Fruit fly (Drosophila melanogaster) whole organism, embryonic: Measurements from ENCODE around the gene Syx1A.

Source experiments
- CG10274 ChIP-seq: fragments of 200-800 bp; sonication (Bioruptor generic); optimal IDR thresholded peaks from 3 replicates; lab custom pipeline; 2017; ENCODE audit warnings: missing biosample characterization, mild to moderate bottlenecking, missing genetic modification characterization
- CG11456 ChIP-seq: fragments of 200-800 bp; sonication (Bioruptor generic); IDR thresholded peaks from 3 replicates; pipeline ENCODE4 v1.3.6; 2022; ENCODE audit warnings: missing biosample characterization, missing genetic modification characterization
- CG12769 ChIP-seq: fragments of 200-800 bp; sonication (Bioruptor generic); optimal IDR thresholded peaks from 2 replicates; lab custom pipeline; 2019; ENCODE audit warnings: missing biosample characterization, mild to moderate bottlenecking, missing genetic modification characterization, moderate library complexity
- CG14441 ChIP-seq: fragments of 200-800 bp; sonication (Bioruptor generic); IDR thresholded peaks from 2 replicates; pipeline ENCODE4 v1.3.6; 2022; ENCODE audit warnings: missing biosample characterization, missing genetic modification characterization
- CG1529 ChIP-seq: fragments of 200-800 bp; sonication (Bioruptor generic); optimal IDR thresholded peaks from 3 replicates; lab custom pipeline; 2018; ENCODE audit warnings: missing biosample characterization, missing genetic modification characterization
- CG15514 ChIP-seq: fragments of 200-800 bp; sonication (Bioruptor generic); optimal IDR thresholded peaks from 3 replicates; lab custom pipeline; 2017; ENCODE audit warnings: missing biosample characterization, missing genetic modification characterization, mild to moderate bottlenecking, moderate library complexity, missing genetic modification reagents
- CG17359 ChIP-seq: fragments of 200-800 bp; sonication (Bioruptor generic); optimal IDR thresholded peaks from 3 replicates; lab custom pipeline; 2018; ENCODE audit warnings: missing biosample characterization, mild to moderate bottlenecking, missing genetic modification characterization, moderate library complexity
- CG17385 ChIP-seq: fragments of 200-800 bp; sonication (Bioruptor generic); optimal IDR thresholded peaks from 3 replicates; lab custom pipeline; 2018; ENCODE audit warnings: missing biosample characterization, mild to moderate bottlenecking, missing genetic modification characterization
- CG18476 ChIP-seq: fragments of 200-800 bp; sonication (Bioruptor generic); optimal IDR thresholded peaks from 2 replicates; lab custom pipeline; 2016; ENCODE audit warnings: missing biosample characterization, mild to moderate bottlenecking, missing genetic modification characterization
- CG32532 ChIP-seq: fragments of 200-800 bp; sonication (Bioruptor generic); IDR thresholded peaks from 2 replicates; pipeline ENCODE4 v1.3.6; 2022; ENCODE audit warnings: missing biosample characterization, missing genetic modification characterization
- CG3281 ChIP-seq: fragments of 200-800 bp; sonication (Bioruptor generic); optimal IDR thresholded peaks from 3 replicates; lab custom pipeline; 2017; ENCODE audit warnings: missing biosample characterization, mild to moderate bottlenecking, missing genetic modification characterization
- CG4328 ChIP-seq: fragments of 200-800 bp; sonication (Bioruptor generic); optimal IDR thresholded peaks from 3 replicates; lab custom pipeline; 2017; ENCODE audit warnings: missing biosample characterization, missing genetic modification reagents, missing genetic modification characterization
- CG7839 ChIP-seq: fragments of 200-800 bp; sonication (Bioruptor generic); optimal IDR thresholded peaks from 3 replicates; lab custom pipeline; 2018; ENCODE audit warnings: missing biosample characterization, mild to moderate bottlenecking, missing genetic modification characterization, moderate library complexity
- Dek ChIP-seq: fragments of 200-800 bp; sonication (Bioruptor generic); optimal IDR thresholded peaks from 3 replicates; lab custom pipeline; 2019; ENCODE audit warnings: missing biosample characterization, mild to moderate bottlenecking, missing genetic modification characterization, moderate library complexity
- Dip3 ChIP-seq: fragments of 200-800 bp; sonication (Bioruptor generic); optimal IDR thresholded peaks from 3 replicates; lab custom pipeline; 2016; ENCODE audit warnings: missing biosample characterization, missing genetic modification characterization
- Ets65A ChIP-seq: fragments of 200-800 bp; sonication (Bioruptor generic); peaks from one replicate; lab custom pipeline; 2016; ENCODE audit warnings: missing biosample characterization, missing genetic modification characterization
- Fer1 ChIP-seq: fragments of 200-800 bp; sonication (Bioruptor generic); optimal IDR thresholded peaks from 2 replicates; lab custom pipeline; 2017; ENCODE audit warnings: missing biosample characterization, mild to moderate bottlenecking, missing genetic modification characterization
- Gsc ChIP-seq: fragments of 200-800 bp; sonication (Bioruptor generic); IDR thresholded peaks from 2 replicates; pipeline ENCODE4 v1.3.6; 2022; ENCODE audit warnings: missing biosample characterization, missing genetic modification characterization
- HHEX ChIP-seq: fragments of 200-800 bp; sonication (Bioruptor generic); optimal IDR thresholded peaks from 3 replicates; lab custom pipeline; 2017; ENCODE audit warnings: missing biosample characterization, mild to moderate bottlenecking, missing genetic modification characterization, missing genetic modification reagents
- HLH3B ChIP-seq: fragments of 200-800 bp; sonication (Bioruptor generic); IDR thresholded peaks from 2 replicates; pipeline ENCODE4 v1.3.6; 2022; ENCODE audit warnings: missing biosample characterization, missing genetic modification characterization
- Hand ChIP-seq: fragments of 200-800 bp; sonication (Bioruptor generic); optimal IDR thresholded peaks from 2 replicates; lab custom pipeline; 2017; ENCODE audit warnings: mild to moderate bottlenecking, missing biosample characterization, missing genetic modification reagents, missing genetic modification characterization
- Hmr ChIP-seq: fragments of 200-800 bp; sonication (Bioruptor generic); optimal IDR thresholded peaks from 3 replicates; lab custom pipeline; 2017; ENCODE audit warnings: mild to moderate bottlenecking, missing biosample characterization, missing genetic modification reagents, missing genetic modification characterization
- Med ChIP-seq: fragments of 200-800 bp; sonication (Bioruptor generic); peaks from one replicate; lab custom pipeline; 2016; ENCODE audit warnings: missing biosample characterization, missing genetic modification characterization, mild to moderate bottlenecking, inconsistent platforms, moderate library complexity
- PHDP ChIP-seq: fragments of 200-800 bp; sonication (Bioruptor generic); optimal IDR thresholded peaks from 3 replicates; lab custom pipeline; 2018; ENCODE audit warnings: missing biosample characterization, mild to moderate bottlenecking, missing genetic modification characterization, moderate library complexity
- Ptx1 ChIP-seq: fragments of 200-800 bp; sonication (Bioruptor generic); IDR thresholded peaks from 2 replicates; pipeline ENCODE4 v1.3.6; 2022; ENCODE audit warnings: missing biosample characterization, missing genetic modification characterization
- Sry-β ChIP-seq: fragments of 200-800 bp; sonication (Bioruptor generic); optimal IDR thresholded peaks from 2 replicates; lab custom pipeline; 2018; ENCODE audit warnings: missing biosample characterization, mild to moderate bottlenecking, missing genetic modification characterization, moderate library complexity
- Ssrp ChIP-seq: fragments of 200-800 bp; sonication (Bioruptor generic); optimal IDR thresholded peaks from 2 replicates; lab custom pipeline; 2018; ENCODE audit warnings: missing biosample characterization, mild to moderate bottlenecking, missing genetic modification characterization, moderate library complexity
- Taf1 ChIP-seq: fragments of 200-800 bp; sonication (Bioruptor generic); IDR thresholded peaks from 2 replicates; pipeline ENCODE4 v1.3.6; 2022; ENCODE audit warnings: missing biosample characterization, missing genetic modification characterization
- Xrp1 ChIP-seq: fragments of 200-800 bp; sonication (Bioruptor generic); IDR thresholded peaks from 2 replicates; pipeline ENCODE4 v1.3.6; 2022; ENCODE audit warnings: missing biosample characterization, missing genetic modification characterization
- abd-A ChIP-seq: fragments of 200-800 bp; sonication (Bioruptor generic); optimal IDR thresholded peaks from 3 replicates; lab custom pipeline; 2019; ENCODE audit warnings: missing biosample characterization, mild to moderate bottlenecking, missing genetic modification characterization, moderate library complexity
- ase ChIP-seq: fragments of 200-800 bp; sonication (Bioruptor generic); IDR thresholded peaks from 3 replicates; pipeline ENCODE4 v1.3.6; 2022; ENCODE audit warnings: missing biosample characterization, missing genetic modification characterization
- chm ChIP-seq: fragments of 200-800 bp; sonication (Bioruptor generic); IDR thresholded peaks from 2 replicates; pipeline ENCODE4 v1.3.6; 2022; ENCODE audit warnings: missing biosample characterization, missing genetic modification characterization
- cwo ChIP-seq: fragments of 200-800 bp; sonication (Bioruptor generic); optimal IDR thresholded peaks from 3 replicates; lab custom pipeline; 2017; ENCODE audit warnings: missing biosample characterization, missing genetic modification characterization, mild to moderate bottlenecking, moderate library complexity, missing genetic modification reagents
- dmrt99B ChIP-seq: fragments of 200-800 bp; sonication (Bioruptor generic); optimal IDR thresholded peaks from 2 replicates; lab custom pipeline; 2018; ENCODE audit warnings: missing biosample characterization, mild to moderate bottlenecking, missing genetic modification characterization, moderate library complexity
- esg ChIP-seq: fragments of 200-800 bp; sonication (Bioruptor generic); conservative IDR thresholded peaks from 2 replicates; pipeline ENCODE4 v1.3.6; 2022; ENCODE audit warnings: missing biosample characterization, missing genetic modification characterization
- eve ChIP-seq, 2 experiments: fragments of >200 bp; optimal IDR thresholded peaks; 2 replicates each; lab custom pipeline; 2017; ENCODE audit warnings: missing biosample characterization in 2 of 2, missing genetic modification characterization in 2 of 2
- fd64A ChIP-seq: fragments of 200-800 bp; sonication (Bioruptor generic); optimal IDR thresholded peaks from 3 replicates; lab custom pipeline; 2018; ENCODE audit warnings: missing biosample characterization, mild to moderate bottlenecking, missing genetic modification characterization
- gem ChIP-seq: fragments of 200-800 bp; sonication (Bioruptor generic); optimal IDR thresholded peaks from 2 replicates; lab custom pipeline; 2019; ENCODE audit warnings: missing biosample characterization, mild to moderate bottlenecking, missing genetic modification characterization, moderate library complexity
- hkb ChIP-seq, 2 experiments: fragments of 200-800 bp in 1 of 2; fragments of >200 bp in 1 of 2; sonication (Bioruptor generic) in 1 of 2; IDR thresholded peaks in 1 of 2; optimal IDR thresholded peaks in 1 of 2; 2 replicates each; pipeline versions ENCODE4 v1.3.6 to Lab custom; 2017 to 2022; ENCODE audit warnings: missing biosample characterization in 1 of 2, missing genetic modification characterization in 1 of 2
- ind ChIP-seq: fragments of 200-800 bp; sonication (Bioruptor generic); optimal IDR thresholded peaks from 3 replicates; lab custom pipeline; 2016; ENCODE audit warnings: missing biosample characterization, missing genetic modification characterization
- lilli ChIP-seq: fragments of 200-800 bp; sonication (Bioruptor generic); optimal IDR thresholded peaks from 3 replicates; lab custom pipeline; 2016; ENCODE audit warnings: missing biosample characterization, missing genetic modification characterization
- lov ChIP-seq, 2 experiments: fragments of 200-800 bp in 1 of 2; fragments of >200 bp in 1 of 2; sonication (Bioruptor generic) in 1 of 2; IDR thresholded peaks in 1 of 2; optimal IDR thresholded peaks in 1 of 2; 2 replicates in 1 of 2; 3 replicates in 1 of 2; pipeline versions ENCODE4 v1.3.6 to Lab custom; 2017 to 2022; ENCODE audit warnings: missing biosample characterization in 1 of 2, missing genetic modification characterization in 1 of 2
- mam ChIP-seq: fragments of 200-800 bp; sonication (Bioruptor generic); optimal IDR thresholded peaks from 3 replicates; lab custom pipeline; 2016; ENCODE audit warnings: missing biosample characterization, missing genetic modification characterization
- nau ChIP-seq: fragments of 200-800 bp; sonication (Bioruptor generic); optimal IDR thresholded peaks from 3 replicates; lab custom pipeline; 2017; ENCODE audit warnings: missing biosample characterization, mild to moderate bottlenecking, missing genetic modification characterization, missing genetic modification reagents
- row ChIP-seq: fragments of 200-800 bp; sonication (Bioruptor generic); IDR thresholded peaks from 3 replicates; pipeline ENCODE4 v1.3.6; 2022; ENCODE audit warnings: missing biosample characterization, missing genetic modification characterization
- stc ChIP-seq: fragments of 200-800 bp; sonication (Bioruptor generic); IDR thresholded peaks from 2 replicates; pipeline ENCODE4 v1.3.6; 2022; ENCODE audit warnings: missing biosample characterization, missing genetic modification characterization
- z ChIP-seq: fragments of 200-800 bp; sonication (Bioruptor generic); IDR thresholded peaks from 3 replicates; pipeline ENCODE4 v1.3.6; 2022; ENCODE audit warnings: missing biosample characterization, missing genetic modification characterization
- zfh2 ChIP-seq: fragments of 200-800 bp; sonication (Bioruptor generic); optimal IDR thresholded peaks from 2 replicates; lab custom pipeline; 2016; ENCODE audit warnings: missing biosample characterization, missing genetic modification characterization

The Syx1A gene

DNA sequence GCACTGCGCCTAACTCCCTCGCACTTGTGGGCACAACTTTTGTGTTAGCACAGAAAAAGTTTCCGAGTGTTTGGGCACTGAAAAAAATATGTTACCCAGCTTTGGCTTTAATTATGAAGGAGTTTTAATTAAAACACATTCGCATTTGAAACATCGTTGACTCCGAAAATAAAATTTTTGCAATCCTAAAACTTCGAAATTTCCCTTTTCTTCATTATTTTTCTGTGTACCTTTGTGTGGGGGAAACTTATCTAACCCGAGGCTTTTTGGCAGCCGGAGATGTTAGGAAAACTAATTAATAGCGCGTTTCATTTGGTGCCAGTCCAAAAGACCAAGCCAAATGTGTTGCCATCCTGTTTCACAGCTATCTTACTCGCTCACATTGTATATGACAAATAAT, 13.9 kb downstream of the Syx1A start (continued):
- TF ChIP-seq Hand (GFP tag; lab: Kevin White, UChicago) (peak; percentile 31), CG15514 (GFP tag; lab: Kevin White, UChicago) (peak; percentile 41), CG14441 (GFP tag; lab: Robert Waterston, UW) (0 out of 2 replicates have a peak, but pooled peaks have one; percentile 21), nau (GFP tag; lab: Kevin White, UChicago) (no peak), Med (peak; percentile 81), Ssrp (tag; lab: Kevin White, UChicago) (no peak), stc (0 out of 2 replicates have a peak, but pooled peaks have one; percentile 23), CG7839 (tag; lab: Kevin White, UChicago) (peak; percentile 18), z (no peak), hkb (optimal IDR thresholded peaks at IDR 0.05; lab: Kevin White, UChicago) (no peak), hkb (GFP tag; IDR thresholded peaks at IDR 0.05; lab: Robert Waterston, UW) (peak; percentile 41; the same call in 1 of the 2 replicates), CG12769 (tag; lab: Kevin White, UChicago) (peak; percentile 6), CG17359 (tag; lab: Kevin White, UChicago) (peak; percentile 7), CG11456 (0 out of 3 replicates have a peak, but pooled peaks have one; percentile 12), CG1529 (GFP tag; lab: Kevin White, UChicago) (no peak), Hmr (GFP tag; lab: Kevin White, UChicago) (peak; percentile 35), ind (GFP tag; lab: Kevin White, UChicago) (peak; percentile 8), CG4328 (no peak), zfh2 (GFP tag; lab: Kevin White, UChicago) (peak; percentile 15), Dip3 (GFP tag; lab: Kevin White, UChicago) (peak; percentile 2), Ets65A (peak; percentile 72), PHDP (tag; lab: Kevin White, UChicago) (peak; percentile 39), gem (tag; lab: Kevin White, UChicago) (peak; percentile 39), Dek (tag; lab: Kevin White, UChicago) (peak; percentile 27), Gsc (GFP tag; lab: Robert Waterston, UW) (no peak), esg (0 out of 2 replicates have a peak, but pooled peaks have one; percentile 21), Sry-β (GFP tag; lab: Kevin White, UChicago) (no peak), dmrt99B (tag; lab: Kevin White, UChicago) (peak; percentile 21), CG18476 (GFP tag; lab: Kevin White, UChicago) (no peak), cwo (GFP tag; lab: Kevin White, UChicago) (peak; percentile 14), eve (GFP tag; optimal IDR thresholded peaks at IDR 0.05; lab: Kevin White, UChicago) (peak in 1 of 2 experiments; percentile 41), Xrp1 (0 out of 2 replicates have a peak, but pooled peaks have one; percentile 20), lov (optimal IDR thresholded peaks at IDR 0.05; lab: Kevin White, UChicago) (no peak), lov (GFP tag; IDR thresholded peaks at IDR 0.05; lab: Robert Waterston, UW) (no peak), row (peak; percentile 59; the same call in 2 of the 3 replicates), lilli (GFP tag; lab: Kevin White, UChicago) (peak; percentile 45), CG32532 (GFP tag; lab: Robert Waterston, UW) (peak; percentile 30; the same call in 1 of the 2 replicates), CG17385 (GFP tag; lab: Kevin White, UChicago) (peak; percentile 14), ase (GFP tag; lab: Robert Waterston, UW) (no peak), HHEX (GFP tag; lab: Kevin White, UChicago) (peak; percentile 1), chm (GFP tag; lab: Robert Waterston, UW) (no peak), Taf1 (GFP tag; lab: Robert Waterston, UW) (0 out of 2 replicates have a peak, but pooled peaks have one; percentile 12), CG10274 (GFP tag; lab: Kevin White, UChicago) (no peak), Ptx1 (GFP tag; lab: Robert Waterston, UW) (peak; percentile 37; the same call in 1 of the 2 replicates), CG3281 (peak; percentile 24), mam (peak; percentile 0), fd64A (GFP tag; lab: Kevin White, UChicago) (no peak), Fer1 (GFP tag; lab: Kevin White, UChicago) (peak; percentile 25), HLH3B (GFP tag; lab: Robert Waterston, UW) (0 out of 2 replicates have a peak, but pooled peaks have one; percentile 18), abd-A (tag; lab: Kevin White, UChicago) (no peak)
